Fruit fly (Drosophila melanogaster): Measurements from ENCODE around the gene aay.

aay gene

DNA sequence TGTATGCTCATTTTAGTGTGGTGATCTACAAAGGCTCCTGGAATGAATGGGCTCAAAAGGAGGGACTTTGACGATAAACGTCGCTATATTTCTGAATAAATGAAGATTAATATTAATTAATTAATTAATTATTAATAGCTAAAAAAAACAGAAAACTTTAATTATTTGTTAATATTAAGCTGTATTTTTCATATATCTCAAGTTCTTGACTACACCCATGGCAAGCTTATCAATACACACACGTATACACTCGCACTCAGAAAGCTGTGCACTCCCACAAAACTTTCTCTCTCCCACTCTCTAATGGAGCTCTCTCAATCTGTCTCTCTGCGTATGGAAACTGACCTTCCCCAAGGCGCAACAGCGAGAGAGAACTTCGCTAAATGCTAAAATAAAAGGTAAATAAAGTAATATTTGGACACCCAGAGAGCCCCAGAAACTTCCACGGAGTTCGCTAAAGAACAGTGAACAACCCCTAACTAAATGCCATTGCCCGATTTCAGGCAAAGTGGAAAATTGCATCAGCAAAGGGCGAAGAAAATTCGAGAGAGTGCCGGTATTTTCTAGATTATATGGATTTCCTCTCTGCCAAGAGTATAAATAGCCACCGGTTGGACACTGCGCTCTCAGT lies 49.6 kb upstream of the aay start:
- no peak for TF ChIP-seq Sry-β (GFP tag; optimal IDR thresholded peaks at IDR 0.05)
- peak; percentile 66 for TF ChIP-seq row (GFP tag; IDR thresholded peaks at IDR 0.05)
- 0 out of 2 replicates have a peak, but pooled peaks have one; percentile 32 for TF ChIP-seq CG1024 (GFP tag; IDR thresholded peaks at IDR 0.05)
- peak; percentile 30 for TF ChIP-seq Max (GFP tag; optimal IDR thresholded peaks at IDR 0.05)
- no peak for TF ChIP-seq CG6175 (GFP tag; IDR thresholded peaks at IDR 0.05)
- TF ChIP-seq jumu (GFP tag; optimal IDR thresholded peaks at IDR 0.05) = no peak
- TF ChIP-seq CG30403 (GFP tag; optimal IDR thresholded peaks at IDR 0.05) = peak; percentile 67
- no peak for TF ChIP-seq CG8290 (GFP tag; optimal IDR thresholded peaks at IDR 0.05)
- TF ChIP-seq CG8290 (tag; optimal IDR thresholded peaks at IDR 0.05) = peak in 1 of 2 experiments; percentile 57
- no peak for TF ChIP-seq CG11085 (GFP tag; IDR thresholded peaks at IDR 0.05)
- TF ChIP-seq Atf3 (GFP tag; optimal IDR thresholded peaks at IDR 0.05) = no peak
- peak; percentile 33; the same call in 1 of the 2 replicates for TF ChIP-seq CG4404 (GFP tag; IDR thresholded peaks at IDR 0.05)
- TF ChIP-seq D19A (tag; optimal IDR thresholded peaks at IDR 0.05) = peak; percentile 6
- TF ChIP-seq CG9727 (GFP tag; optimal IDR thresholded peaks at IDR 0.05) = peak; percentile 66
- no peak for TF ChIP-seq CG2889 (GFP tag; IDR thresholded peaks at IDR 0.05)
- TF ChIP-seq en (GFP tag; optimal IDR thresholded peaks at IDR 0.05) = no peak
- TF ChIP-seq CG4424 (GFP tag; optimal IDR thresholded peaks at IDR 0.05) = peak; percentile 81
- peak; percentile 45; the same call in 1 of the 2 replicates for TF ChIP-seq CG4730 (GFP tag; IDR thresholded peaks at IDR 0.05)
- peak; percentile 41; the same call in 1 of the 2 replicates for TF ChIP-seq E2f2 (GFP tag; IDR thresholded peaks at IDR 0.05)
- peak; percentile 9 for TF ChIP-seq CG8281 (tag; optimal IDR thresholded peaks at IDR 0.05)
- TF ChIP-seq CG2202 (tag; optimal IDR thresholded peaks at IDR 0.05) = peak; percentile 1
- no peak for TF ChIP-seq CG31388 (GFP tag; optimal IDR thresholded peaks at IDR 0.05)
- peak; percentile 56 for TF ChIP-seq trem (tag; optimal IDR thresholded peaks at IDR 0.05)
- TF ChIP-seq fd64A (GFP tag; optimal IDR thresholded peaks at IDR 0.05) = no peak
- no peak for TF ChIP-seq CG10565 (GFP tag; optimal IDR thresholded peaks at IDR 0.05)
- peak; percentile 67; the same call in 1 of the 2 replicates for TF ChIP-seq sna (GFP tag; IDR thresholded peaks at IDR 0.05; ENCODE audit: partially characterized antibody)
- TF ChIP-seq hth (optimal IDR thresholded peaks at IDR 0.05) = no peak
- no peak for TF ChIP-seq luna (GFP tag; optimal IDR thresholded peaks at IDR 0.05)
- no peak for TF ChIP-seq CG14965 (GFP tag; optimal IDR thresholded peaks at IDR 0.05; ENCODE audit: borderline replicate concordance)
- TF ChIP-seq Hr39 (optimal IDR thresholded peaks at IDR 0.05) = no peak
- no peak for TF ChIP-seq dm (GFP tag; optimal IDR thresholded peaks at IDR 0.05)
- TF ChIP-seq CG17802 (tag; optimal IDR thresholded peaks at IDR 0.05) = no peak
- TF ChIP-seq CG18476 (GFP tag; optimal IDR thresholded peaks at IDR 0.05) = peak; percentile 60
- TF ChIP-seq sima (GFP tag; optimal IDR thresholded peaks at IDR 0.05) = no peak
- peak; percentile 52 for TF ChIP-seq CG5180 (GFP tag; optimal IDR thresholded peaks at IDR 0.05)
- TF ChIP-seq wor (GFP tag; IDR thresholded peaks at IDR 0.05) = peak; percentile 46; the same call in 1 of the 2 replicates
- TF ChIP-seq CG9609 (GFP tag; optimal IDR thresholded peaks at IDR 0.05) = no peak
- peak; percentile 54 for TF ChIP-seq seq (GFP tag; IDR thresholded peaks at IDR 0.05)
- no peak for TF ChIP-seq tx (GFP tag; optimal IDR thresholded peaks at IDR 0.05)
- peak; percentile 79 for TF ChIP-seq stc (GFP tag; IDR thresholded peaks at IDR 0.05)
- TF ChIP-seq tup (GFP tag; optimal IDR thresholded peaks at IDR 0.05) = no peak
- peak; percentile 64 for TF ChIP-seq CG1529 (GFP tag; optimal IDR thresholded peaks at IDR 0.05)
- TF ChIP-seq vnd (GFP tag; IDR thresholded peaks at IDR 0.05; ENCODE audit: partially characterized antibody) = no peak
- peak in 1 of 2 experiments; percentile 12 for TF ChIP-seq chif (GFP tag; optimal IDR thresholded peaks at IDR 0.05)
- no peak for TF ChIP-seq CrebB (tag; optimal IDR thresholded peaks at IDR 0.05)
- peak; percentile 29 for TF ChIP-seq D19B (GFP tag; optimal IDR thresholded peaks at IDR 0.05)
- no peak for TF ChIP-seq TFAM (GFP tag; optimal IDR thresholded peaks at IDR 0.05)
- TF ChIP-seq Atf-2 (GFP tag; optimal IDR thresholded peaks at IDR 0.05) = no peak
- no peak for TF ChIP-seq schlank (tag; optimal IDR thresholded peaks at IDR 0.05)
- peak; percentile 59 for TF ChIP-seq bcd (GFP tag; optimal IDR thresholded peaks at IDR 0.05)
- TF ChIP-seq sob (GFP tag; IDR thresholded peaks at IDR 0.05) = peak; percentile 85
- TF ChIP-seq odd (GFP tag; optimal IDR thresholded peaks at IDR 0.05) = peak; percentile 69

All from whole organism, embryonic.